Worm (Caenorhabditis elegans): Measurements from ENCODE around the gene glt-3.

ce11 chrIV:10150552-10151004 is 20.5 kb downstream of the glt-3 start, which contains the start of gene tsp-12:
- no peak for TF ChIP-seq nhr-11 (tag; optimal IDR thresholded peaks at IDR 0.05)
- TF ChIP-seq ZK546.5 (tag; optimal IDR thresholded peaks at IDR 0.05) = no peak
- no peak for TF ChIP-seq nhr-28 (tag; optimal IDR thresholded peaks at IDR 0.05)
- TF ChIP-seq unc-62 (GFP tag; optimal IDR thresholded peaks at IDR 0.05) = no peak
- no peak for TF ChIP-seq aly-2 (tag; optimal IDR thresholded peaks at IDR 0.05)
- TF ChIP-seq jun-1 (tag; optimal IDR thresholded peaks at IDR 0.05) = no peak
- TF ChIP-seq pqm-1 (tag; optimal IDR thresholded peaks at IDR 0.05) = no peak
- TF ChIP-seq lin-39 (tag; optimal IDR thresholded peaks at IDR 0.05) = no peak
- no peak for TF ChIP-seq skn-1 (tag; optimal IDR thresholded peaks at IDR 0.05)
- no peak for TF ChIP-seq hmg-11 (tag; optimal IDR thresholded peaks at IDR 0.05)
